Fruit fly (Drosophila melanogaster): ENCODE results near the gene Nrg.
A peak's percentile ranks its signal among the peaks of the same experiment; 100 is the strongest.

The Nrg gene

DNA sequence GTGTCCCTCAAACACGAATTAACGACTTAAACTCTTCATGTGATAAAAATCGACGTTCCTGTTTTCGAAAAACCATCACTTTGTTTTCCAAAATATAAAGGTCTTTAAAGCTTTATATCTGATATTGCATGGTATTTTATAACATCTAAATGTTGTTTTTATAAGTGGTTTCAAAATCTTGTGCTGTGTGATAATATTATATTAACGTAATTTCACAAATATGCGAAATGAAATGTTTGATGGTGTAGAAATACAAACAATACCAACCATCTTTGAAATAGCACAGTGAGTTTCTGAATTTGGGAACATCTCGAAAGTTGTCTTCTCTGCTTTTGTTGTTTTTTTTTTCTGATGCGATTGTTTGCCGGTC lies 26.2 kb upstream of the Nrg start:
- TF ChIP-seq bab1 (GFP tag; optimal IDR thresholded peaks at IDR 0.05) (no peak), Mnt (GFP tag; optimal IDR thresholded peaks at IDR 0.05) (no peak), cic (GFP tag; optimal IDR thresholded peaks at IDR 0.05) (no peak), kay (GFP tag; ENCODE audit: borderline replicate concordance) (no peak), CG7101 (tag; optimal IDR thresholded peaks at IDR 0.05) (no peak), CG14711 (tag; optimal IDR thresholded peaks at IDR 0.05) (no peak), CG7045 (GFP tag; optimal IDR thresholded peaks at IDR 0.05) (no peak), toe (GFP tag; optimal IDR thresholded peaks at IDR 0.05) (no peak), pad (GFP tag; optimal IDR thresholded peaks at IDR 0.05) (no peak), ovo (GFP tag; optimal IDR thresholded peaks at IDR 0.05) (no peak), Crg-1 (GFP tag; optimal IDR thresholded peaks at IDR 0.05) (no peak), cnc (optimal IDR thresholded peaks at IDR 0.05) (no peak), tj (GFP tag; optimal IDR thresholded peaks at IDR 0.05) (no peak), CG1620 (GFP tag; optimal IDR thresholded peaks at IDR 0.05) (no peak), CG5204 (GFP tag; optimal IDR thresholded peaks at IDR 0.05) (no peak), CG11617 (GFP tag; optimal IDR thresholded peaks at IDR 0.05) (no peak), Hr96 (GFP tag; optimal IDR thresholded peaks at IDR 0.05) (no peak), CG33017 (tag; optimal IDR thresholded peaks at IDR 0.05) (no peak), Clk (GFP tag; optimal IDR thresholded peaks at IDR 0.05) (no peak)

DNA sequence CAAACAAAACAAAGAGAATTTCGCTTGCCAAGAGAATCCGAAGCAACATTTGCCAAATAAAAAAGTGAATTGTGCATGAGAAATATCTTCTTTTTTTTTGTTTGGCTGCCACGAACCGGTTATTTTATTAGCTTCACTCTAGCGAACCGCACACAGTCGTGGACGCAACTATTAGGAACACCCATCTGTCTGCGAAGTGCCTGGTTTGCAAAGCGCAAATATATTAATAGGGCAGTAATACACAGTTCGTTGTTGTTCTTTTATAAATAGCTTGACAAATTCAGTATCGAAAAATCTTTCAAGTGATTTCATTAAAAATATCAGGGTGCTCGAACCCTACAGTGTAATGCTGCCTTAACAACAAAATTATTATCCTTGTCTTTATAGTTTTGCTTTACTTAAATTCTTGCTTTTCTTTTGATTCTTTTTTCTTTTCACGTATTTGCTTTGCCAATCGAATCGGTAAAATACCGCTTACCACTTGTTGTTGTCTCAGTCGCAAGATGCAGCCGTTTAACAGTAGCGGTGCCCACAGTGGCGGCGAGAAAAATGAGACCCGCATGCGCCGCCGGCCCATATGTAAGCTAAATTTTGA lies 25.6 kb upstream of the Nrg start:
- TF ChIP-seq bab1 (GFP tag; optimal IDR thresholded peaks at IDR 0.05) (peak; percentile 95), CG1620 (GFP tag; optimal IDR thresholded peaks at IDR 0.05) (peak; percentile 31), Clk (GFP tag; optimal IDR thresholded peaks at IDR 0.05) (no peak), pad (GFP tag; optimal IDR thresholded peaks at IDR 0.05) (no peak), CG5204 (GFP tag; optimal IDR thresholded peaks at IDR 0.05) (no peak), ovo (GFP tag; optimal IDR thresholded peaks at IDR 0.05) (no peak)

DNA sequence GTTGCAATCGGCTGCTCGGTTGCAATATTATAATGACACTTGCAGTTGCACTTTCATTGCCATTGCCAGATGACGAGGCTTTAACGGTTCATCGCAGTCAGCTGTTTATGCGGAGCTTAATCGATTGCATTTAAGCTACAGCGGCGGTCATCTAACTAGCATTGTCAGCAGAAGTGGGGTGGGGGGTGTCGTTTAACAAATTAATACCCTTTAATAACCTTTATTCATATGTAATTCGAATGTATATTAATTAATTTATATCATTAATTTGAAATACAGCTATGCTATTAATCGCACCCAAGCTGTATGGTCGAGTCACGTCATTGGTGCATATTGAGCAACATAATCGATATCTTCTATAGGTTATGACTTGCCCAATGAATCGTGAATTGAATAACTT lies 24.3 kb upstream of the Nrg start:
- no peak for TF ChIP-seq CG12768 (GFP tag; optimal IDR thresholded peaks at IDR 0.05)
- TF ChIP-seq cnc (optimal IDR thresholded peaks at IDR 0.05) = no peak
- no peak for TF ChIP-seq toe (GFP tag; optimal IDR thresholded peaks at IDR 0.05)
- TF ChIP-seq Mnt (GFP tag; optimal IDR thresholded peaks at IDR 0.05) = no peak
- TF ChIP-seq Hr96 (GFP tag; optimal IDR thresholded peaks at IDR 0.05) = no peak
- peak; percentile 68 for TF ChIP-seq Crg-1 (GFP tag; optimal IDR thresholded peaks at IDR 0.05)
- TF ChIP-seq pad (GFP tag; optimal IDR thresholded peaks at IDR 0.05) = peak; percentile 58
- TF ChIP-seq cic (GFP tag; optimal IDR thresholded peaks at IDR 0.05) = no peak
- TF ChIP-seq CG7101 (tag; optimal IDR thresholded peaks at IDR 0.05) = peak; percentile 80
- TF ChIP-seq kay (GFP tag; ENCODE audit: borderline replicate concordance) = no peak
- peak; percentile 58 for TF ChIP-seq CG1620 (GFP tag; optimal IDR thresholded peaks at IDR 0.05)
- no peak for TF ChIP-seq CG5204 (GFP tag; optimal IDR thresholded peaks at IDR 0.05)
- TF ChIP-seq bab1 (GFP tag; optimal IDR thresholded peaks at IDR 0.05) = peak; percentile 99
- peak; percentile 67 for TF ChIP-seq CG7045 (GFP tag; optimal IDR thresholded peaks at IDR 0.05)
- peak; percentile 22 for TF ChIP-seq CG33017 (tag; optimal IDR thresholded peaks at IDR 0.05)
- no peak for TF ChIP-seq Clk (GFP tag; optimal IDR thresholded peaks at IDR 0.05)
- TF ChIP-seq CG14711 (tag; optimal IDR thresholded peaks at IDR 0.05) = peak; percentile 82
- TF ChIP-seq ovo (GFP tag; optimal IDR thresholded peaks at IDR 0.05) = no peak
- TF ChIP-seq CG11617 (GFP tag; optimal IDR thresholded peaks at IDR 0.05) = peak; percentile 36
- TF ChIP-seq tj (GFP tag; optimal IDR thresholded peaks at IDR 0.05) = peak; percentile 47

DNA sequence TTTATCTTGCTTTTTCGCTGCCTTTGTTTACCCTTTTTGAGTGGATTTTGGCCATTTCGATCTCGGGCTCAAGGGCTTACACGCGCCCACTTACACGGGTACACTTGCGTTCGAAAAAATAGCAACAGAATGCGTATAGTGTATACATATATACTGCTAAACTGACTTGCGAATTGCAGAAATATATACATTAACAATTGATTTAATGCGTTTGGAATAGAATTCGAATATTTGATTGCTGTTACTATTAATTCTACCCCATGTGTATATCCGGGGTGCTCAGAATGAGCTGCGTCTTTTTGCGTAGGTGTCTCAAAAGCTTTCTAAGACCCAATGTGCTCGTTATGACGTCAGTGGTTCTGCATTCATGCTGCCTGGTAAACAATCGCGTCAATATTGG lies 23.7 kb upstream of the Nrg start:
- no peak for TF ChIP-seq CG12768 (GFP tag; optimal IDR thresholded peaks at IDR 0.05)
- no peak for TF ChIP-seq Clk (GFP tag; optimal IDR thresholded peaks at IDR 0.05)
- TF ChIP-seq cic (GFP tag; optimal IDR thresholded peaks at IDR 0.05) = no peak
- TF ChIP-seq bab1 (GFP tag; optimal IDR thresholded peaks at IDR 0.05) = peak; percentile 60
- TF ChIP-seq CG7045 (GFP tag; optimal IDR thresholded peaks at IDR 0.05) = no peak
- TF ChIP-seq ovo (GFP tag; optimal IDR thresholded peaks at IDR 0.05) = peak; percentile 21
- peak; percentile 12 for TF ChIP-seq CG7101 (tag; optimal IDR thresholded peaks at IDR 0.05)
- no peak for TF ChIP-seq cnc (optimal IDR thresholded peaks at IDR 0.05)

DNA sequence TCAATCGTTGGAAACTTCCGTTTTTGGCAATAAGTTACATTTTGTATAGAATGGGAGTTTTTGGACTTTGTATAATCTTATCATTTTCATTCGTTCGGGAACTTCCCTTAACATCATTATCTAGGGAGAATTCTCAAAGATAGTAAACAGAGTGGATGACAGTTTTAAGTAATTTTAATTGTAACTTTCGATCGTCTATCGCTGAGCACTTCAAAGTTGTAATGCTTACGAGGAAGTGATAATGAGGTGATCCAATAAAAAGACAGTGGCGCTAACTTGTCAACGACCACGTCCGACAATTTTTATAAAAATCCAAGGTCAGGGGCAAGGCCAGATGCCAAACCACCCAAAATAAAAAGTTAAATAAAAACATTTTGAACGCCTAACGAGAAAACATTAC lies 20.8 kb upstream of the Nrg start:
- TF ChIP-seq CG33017 (tag; optimal IDR thresholded peaks at IDR 0.05) = no peak
- TF ChIP-seq cic (GFP tag; optimal IDR thresholded peaks at IDR 0.05) = peak; percentile 4

DNA sequence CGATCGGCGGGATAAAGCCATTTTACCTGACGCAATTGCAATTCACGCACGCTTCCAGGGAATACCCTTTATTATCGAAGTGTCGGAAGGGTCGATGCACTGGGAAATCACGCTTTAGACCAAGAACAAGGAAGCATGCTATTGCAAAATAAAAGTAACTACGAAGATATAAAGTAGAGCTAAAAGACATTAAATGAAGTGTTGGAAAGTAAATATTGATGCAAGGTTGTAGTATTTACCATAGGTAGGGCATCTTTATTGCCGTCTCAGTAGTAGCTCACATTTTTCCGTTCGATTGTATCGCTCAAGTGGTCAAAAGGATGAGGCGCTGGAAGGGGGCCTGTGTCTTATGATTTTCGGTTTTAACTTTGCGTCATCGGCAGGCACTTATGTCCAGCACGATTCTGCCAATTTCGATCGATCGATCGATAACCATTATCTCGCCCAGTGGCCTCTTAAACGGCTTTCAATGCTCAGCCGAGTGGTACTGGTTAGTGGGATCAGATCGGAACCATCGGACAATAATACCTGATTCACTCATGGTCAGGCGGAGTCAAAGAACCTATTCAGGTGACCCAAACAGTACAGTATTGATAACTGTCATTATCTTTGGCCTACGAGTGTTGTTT lies 19.5 kb upstream of the Nrg start:
- TF ChIP-seq CG7101 (tag; optimal IDR thresholded peaks at IDR 0.05) = peak; percentile 1
- no peak for TF ChIP-seq ovo (GFP tag; optimal IDR thresholded peaks at IDR 0.05)
- TF ChIP-seq CG7045 (GFP tag; optimal IDR thresholded peaks at IDR 0.05) = no peak
- TF ChIP-seq CG33017 (tag; optimal IDR thresholded peaks at IDR 0.05) = no peak
- TF ChIP-seq CG14711 (tag; optimal IDR thresholded peaks at IDR 0.05) = no peak

DNA sequence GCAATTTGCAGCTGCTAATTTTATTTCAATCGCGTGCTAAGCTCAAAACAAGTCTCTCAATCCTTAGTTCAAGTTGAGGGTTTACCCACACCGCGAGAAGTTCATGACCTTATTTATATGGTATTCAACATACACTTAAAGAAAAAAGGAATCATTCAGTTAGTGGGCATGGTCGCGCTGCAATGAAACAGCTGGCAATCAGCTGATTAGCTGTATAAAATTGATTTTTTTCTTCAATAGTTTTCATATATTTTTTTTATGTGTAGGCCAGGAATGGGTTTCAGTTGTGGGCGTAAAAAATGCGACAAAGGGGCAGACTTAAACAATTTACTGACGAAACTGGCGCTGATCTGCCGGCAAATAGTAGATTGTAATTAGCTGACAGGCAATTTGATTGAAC lies 18.0 kb upstream of the Nrg start:
- no peak for TF ChIP-seq kay (GFP tag; ENCODE audit: borderline replicate concordance)
- TF ChIP-seq CG7045 (GFP tag; optimal IDR thresholded peaks at IDR 0.05) = no peak
- no peak for TF ChIP-seq CG33017 (tag; optimal IDR thresholded peaks at IDR 0.05)
- no peak for TF ChIP-seq CG11617 (GFP tag; optimal IDR thresholded peaks at IDR 0.05)
- no peak for TF ChIP-seq cic (GFP tag; optimal IDR thresholded peaks at IDR 0.05)
- TF ChIP-seq CG1620 (GFP tag; optimal IDR thresholded peaks at IDR 0.05) = no peak
- TF ChIP-seq toe (GFP tag; optimal IDR thresholded peaks at IDR 0.05) = no peak
- TF ChIP-seq CG14711 (tag; optimal IDR thresholded peaks at IDR 0.05) = no peak
- no peak for TF ChIP-seq CG12768 (GFP tag; optimal IDR thresholded peaks at IDR 0.05)
- TF ChIP-seq Mnt (GFP tag; optimal IDR thresholded peaks at IDR 0.05) = no peak
- TF ChIP-seq CG5204 (GFP tag; optimal IDR thresholded peaks at IDR 0.05) = no peak
- no peak for TF ChIP-seq tj (GFP tag; optimal IDR thresholded peaks at IDR 0.05)
- TF ChIP-seq Hr96 (GFP tag; optimal IDR thresholded peaks at IDR 0.05) = no peak
- TF ChIP-seq pad (GFP tag; optimal IDR thresholded peaks at IDR 0.05) = no peak
- TF ChIP-seq cnc (optimal IDR thresholded peaks at IDR 0.05) = no peak
- TF ChIP-seq bab1 (GFP tag; optimal IDR thresholded peaks at IDR 0.05) = no peak
